Fruit fly (Drosophila melanogaster) whole organism, embryonic: Measurements from ENCODE around the gene Cdc6.

Experiments used
- Adf1 ChIP-seq: fragments of 200-800 bp; sonication (Bioruptor generic); IDR thresholded peaks from 2 replicates; pipeline ENCODE4 v1.3.6; 2022; ENCODE audit warnings: missing biosample characterization, missing genetic modification characterization
- Antp ChIP-seq: fragments of 200-800 bp; sonication (Bioruptor generic); optimal IDR thresholded peaks from 3 replicates; lab custom pipeline; 2016; ENCODE audit warnings: missing biosample characterization, missing genetic modification characterization
- B-H2 ChIP-seq: fragments of 200-800 bp; sonication (Bioruptor generic); optimal IDR thresholded peaks from 2 replicates; lab custom pipeline; 2018; ENCODE audit warnings: missing biosample characterization, mild to moderate bottlenecking, missing genetic modification characterization
- Blimp-1 ChIP-seq: fragments of 200-800 bp; sonication (Bioruptor generic); optimal IDR thresholded peaks from 3 replicates; lab custom pipeline; 2018; ENCODE audit warnings: missing biosample characterization, missing genetic modification characterization, mild to moderate bottlenecking, moderate library complexity, missing genetic modification reagents
- CG10366 ChIP-seq: fragments of 200-800 bp; sonication (Bioruptor generic); IDR thresholded peaks from 2 replicates; pipeline ENCODE4 v1.3.6; 2022; ENCODE audit warnings: missing biosample characterization, missing genetic modification characterization
- CG10431 ChIP-seq: fragments of 200-800 bp; sonication (Bioruptor generic); optimal IDR thresholded peaks from 3 replicates; lab custom pipeline; 2018; ENCODE audit warnings: missing biosample characterization, mild to moderate bottlenecking, missing genetic modification characterization
- CG10565 ChIP-seq: fragments of 200-800 bp; sonication (Bioruptor generic); optimal IDR thresholded peaks from 3 replicates; lab custom pipeline; 2016; ENCODE audit warnings: missing biosample characterization, mild to moderate bottlenecking, missing genetic modification characterization
- CG10654 ChIP-seq: fragments of 200-800 bp; sonication (Bioruptor generic); optimal IDR thresholded peaks from 2 replicates; lab custom pipeline; 2016; ENCODE audit warnings: missing biosample characterization, missing genetic modification characterization
- CG12299 ChIP-seq: fragments of 200-800 bp; sonication (Bioruptor generic); optimal IDR thresholded peaks from 2 replicates; lab custom pipeline; 2018; ENCODE audit warnings: missing biosample characterization, mild to moderate bottlenecking, missing genetic modification characterization
- CG13296 ChIP-seq: fragments of 200-800 bp; sonication (Bioruptor generic); optimal IDR thresholded peaks from 3 replicates; lab custom pipeline; 2018; ENCODE audit warnings: missing biosample characterization, mild to moderate bottlenecking, missing genetic modification characterization
- CG14441 ChIP-seq: fragments of 200-800 bp; sonication (Bioruptor generic); IDR thresholded peaks from 2 replicates; pipeline ENCODE4 v1.3.6; 2022; ENCODE audit warnings: missing biosample characterization, missing genetic modification characterization
- CG18262 ChIP-seq: fragments of 200-800 bp; optimal IDR thresholded peaks from 3 replicates; lab custom pipeline; 2019; ENCODE audit warnings: missing biosample characterization, mild to moderate bottlenecking, missing genetic modification characterization, moderate library complexity
- CG42726 ChIP-seq: fragments of 200-800 bp; sonication (Bioruptor generic); IDR thresholded peaks from 2 replicates; pipeline ENCODE4 v1.3.6; 2022; ENCODE audit warnings: missing biosample characterization, missing genetic modification characterization; ENCODE audit not compliant: partially characterized antibody
- CG6175 ChIP-seq: fragments of 200-800 bp; sonication (Bioruptor generic); IDR thresholded peaks from 3 replicates; pipeline ENCODE4 v1.3.6; 2022; ENCODE audit warnings: missing biosample characterization, missing genetic modification characterization
- CG6254 ChIP-seq: fragments of 200-800 bp; sonication (Bioruptor generic); optimal IDR thresholded peaks from 3 replicates; lab custom pipeline; 2017; ENCODE audit warnings: mild to moderate bottlenecking, missing biosample characterization, missing genetic modification reagents, missing genetic modification characterization
- CG8290 ChIP-seq, 3 experiments: fragments of 200-800 bp; sonication (Bioruptor generic); optimal IDR thresholded peaks; 2 replicates each; lab custom pipeline; 2016 to 2019; ENCODE audit warnings: missing biosample characterization in 3 of 3, missing genetic modification characterization in 3 of 3, mild to moderate bottlenecking in 2 of 3, moderate library complexity in 1 of 3
- CG8359 ChIP-seq: fragments of 200-800 bp; sonication (Bioruptor generic); optimal IDR thresholded peaks from 2 replicates; lab custom pipeline; 2017; ENCODE audit warnings: missing biosample characterization, mild to moderate bottlenecking, missing genetic modification characterization, borderline replicate concordance
- D19B ChIP-seq: fragments of 200-800 bp; sonication (Bioruptor generic); optimal IDR thresholded peaks from 2 replicates; lab custom pipeline; 2017; ENCODE audit warnings: missing biosample characterization, mild to moderate bottlenecking, missing genetic modification characterization
- Dll ChIP-seq: fragments of 200-800 bp; sonication (Bioruptor generic); IDR thresholded peaks from 4 replicates; pipeline ENCODE4 v1.3.6; 2022; ENCODE audit warnings: missing biosample characterization, missing genetic modification characterization; ENCODE audit not compliant: partially characterized antibody
- H15 ChIP-seq: fragments of 200-800 bp; sonication (Bioruptor generic); IDR thresholded peaks from 3 replicates; pipeline ENCODE4 v1.3.6; 2022; ENCODE audit warnings: missing biosample characterization, missing genetic modification characterization
- Max ChIP-seq: fragments of 200-800 bp; sonication (Bioruptor generic); optimal IDR thresholded peaks from 2 replicates; lab custom pipeline; 2016; ENCODE audit warnings: missing biosample characterization, mild to moderate bottlenecking, missing genetic modification characterization
- NC2α ChIP-seq: fragments of 200-800 bp; sonication (Bioruptor generic); optimal IDR thresholded peaks from 2 replicates; lab custom pipeline; 2016; ENCODE audit warnings: missing biosample characterization, missing genetic modification characterization
- NK7.1 ChIP-seq: fragments of 200-800 bp; sonication (Bioruptor generic); optimal IDR thresholded peaks from 3 replicates; lab custom pipeline; 2016; ENCODE audit warnings: missing biosample characterization, missing genetic modification characterization
- Sox100B ChIP-seq: fragments of 200-800 bp; sonication (Bioruptor generic); optimal IDR thresholded peaks from 3 replicates; lab custom pipeline; 2018; ENCODE audit warnings: missing biosample characterization, mild to moderate bottlenecking, missing genetic modification characterization
- TFAM ChIP-seq: fragments of 200-800 bp; sonication (Bioruptor generic); optimal IDR thresholded peaks from 2 replicates; lab custom pipeline; 2017; ENCODE audit warnings: missing biosample characterization, missing genetic modification characterization, inconsistent platforms
- Xbp1 ChIP-seq: fragments of 200-800 bp; sonication (Bioruptor generic); optimal IDR thresholded peaks from 3 replicates; lab custom pipeline; 2016; ENCODE audit warnings: missing biosample characterization, mild to moderate bottlenecking, missing genetic modification characterization
- YL-1 ChIP-seq: fragments of 200-800 bp; sonication (Bioruptor generic); optimal IDR thresholded peaks from 3 replicates; lab custom pipeline; 2017; ENCODE audit warnings: missing biosample characterization, mild to moderate bottlenecking, missing genetic modification characterization
- az2 ChIP-seq: fragments of 200-800 bp; sonication (Bioruptor generic); optimal IDR thresholded peaks from 3 replicates; lab custom pipeline; 2016; ENCODE audit warnings: missing biosample characterization, missing genetic modification characterization
- bowl ChIP-seq: fragments of 200-800 bp; sonication (Bioruptor generic); IDR thresholded peaks from 2 replicates; pipeline ENCODE4 v1.3.6; 2022; ENCODE audit warnings: missing biosample characterization, missing genetic modification characterization
- dmrt99B ChIP-seq: fragments of 200-800 bp; sonication (Bioruptor generic); optimal IDR thresholded peaks from 2 replicates; lab custom pipeline; 2018; ENCODE audit warnings: missing biosample characterization, mild to moderate bottlenecking, missing genetic modification characterization, moderate library complexity
- eve ChIP-seq, 2 experiments: fragments of >200 bp; optimal IDR thresholded peaks; 2 replicates each; lab custom pipeline; 2017; ENCODE audit warnings: missing biosample characterization in 2 of 2, missing genetic modification characterization in 2 of 2
- exex ChIP-seq: fragments of 200-800 bp; sonication (Bioruptor generic); optimal IDR thresholded peaks from 4 replicates; lab custom pipeline; 2018; ENCODE audit warnings: missing biosample characterization, mild to moderate bottlenecking, missing genetic modification characterization, moderate library complexity
- fd102C ChIP-seq: fragments of 200-800 bp; sonication (Bioruptor generic); optimal IDR thresholded peaks from 2 replicates; lab custom pipeline; 2018; ENCODE audit warnings: missing biosample characterization, mild to moderate bottlenecking, missing genetic modification characterization, moderate library complexity
- fd96Cb ChIP-seq: fragments of 200-800 bp; sonication (Bioruptor generic); optimal IDR thresholded peaks from 2 replicates; lab custom pipeline; 2018; ENCODE audit warnings: missing biosample characterization, mild to moderate bottlenecking, missing genetic modification characterization, moderate library complexity
- fru ChIP-seq: fragments of >200 bp; optimal IDR thresholded peaks from 2 replicates; lab custom pipeline; 2017
- gcm ChIP-seq: fragments of 200-800 bp; sonication (Bioruptor generic); optimal IDR thresholded peaks from 2 replicates; lab custom pipeline; 2019; ENCODE audit warnings: missing biosample characterization, mild to moderate bottlenecking, missing genetic modification characterization, moderate library complexity
- gcm2 ChIP-seq: fragments of 200-800 bp; sonication (Bioruptor generic); optimal IDR thresholded peaks from 2 replicates; lab custom pipeline; 2016; ENCODE audit warnings: missing biosample characterization, missing genetic modification characterization
- her ChIP-seq: fragments of 200-800 bp; sonication (Bioruptor generic); optimal IDR thresholded peaks from 2 replicates; lab custom pipeline; 2016; ENCODE audit warnings: missing biosample characterization, missing genetic modification characterization
- hth ChIP-seq: fragments of >200 bp; optimal IDR thresholded peaks from 2 replicates; lab custom pipeline; 2017; ENCODE audit warnings: inconsistent platforms
- ken ChIP-seq: fragments of 200-800 bp; sonication (Bioruptor generic); IDR thresholded peaks from 3 replicates; pipeline ENCODE4 v1.3.6; 2022; ENCODE audit warnings: missing biosample characterization, missing genetic modification characterization
- oc ChIP-seq: fragments of 200-800 bp; sonication (Bioruptor generic); optimal IDR thresholded peaks from 2 replicates; lab custom pipeline; 2018; ENCODE audit warnings: missing biosample characterization, mild to moderate bottlenecking, missing genetic modification characterization, moderate library complexity
- pan ChIP-seq, 4 experiments: fragments of >200 bp in 3 of 4; fragments of 200-800 bp in 1 of 4; sonication (Bioruptor generic) in 1 of 4; optimal IDR thresholded peaks in 3 of 4; IDR thresholded peaks in 1 of 4; 2 replicates each; pipeline versions ENCODE4 v1.3.6 to Lab custom; 2017 to 2022; ENCODE audit warnings: missing biosample characterization in 2 of 4, missing genetic modification characterization in 2 of 4, mixed read lengths in 1 of 4
- sens-2 ChIP-seq: fragments of 200-800 bp; sonication (Bioruptor generic); IDR thresholded peaks from 2 replicates; pipeline ENCODE4 v1.3.6; 2022; ENCODE audit warnings: missing biosample characterization, missing genetic modification characterization
- shn ChIP-seq: fragments of 200-800 bp; sonication (Bioruptor generic); optimal IDR thresholded peaks from 3 replicates; lab custom pipeline; 2016; ENCODE audit warnings: missing biosample characterization, missing genetic modification characterization
- sim ChIP-seq: fragments of 200-800 bp; sonication (Bioruptor generic); IDR thresholded peaks from 2 replicates; pipeline ENCODE4 v1.3.6; 2022; ENCODE audit warnings: missing biosample characterization, missing genetic modification characterization
- sima ChIP-seq: fragments of 200-800 bp; sonication (Bioruptor generic); optimal IDR thresholded peaks from 2 replicates; lab custom pipeline; 2016; ENCODE audit warnings: missing biosample characterization, missing genetic modification characterization
- sqz ChIP-seq: fragments of 200-800 bp; sonication (Bioruptor generic); optimal IDR thresholded peaks from 3 replicates; lab custom pipeline; 2018; ENCODE audit warnings: missing biosample characterization, mild to moderate bottlenecking, missing genetic modification characterization
- tx ChIP-seq: fragments of 200-800 bp; sonication (Bioruptor generic); optimal IDR thresholded peaks from 2 replicates; lab custom pipeline; 2016; ENCODE audit warnings: missing biosample characterization, missing genetic modification characterization
- vnd ChIP-seq: fragments of 200-800 bp; sonication (Bioruptor generic); IDR thresholded peaks from 3 replicates; pipeline ENCODE4 v1.3.6; 2022; ENCODE audit warnings: missing biosample characterization, missing genetic modification characterization; ENCODE audit not compliant: partially characterized antibody
- yki ChIP-seq: fragments of >200 bp; optimal IDR thresholded peaks from 3 replicates; lab custom pipeline; 2018

The Cdc6 gene

dm6 chr3L:8667809-8668593, 34.1 kb upstream of the Cdc6 start (continued):
- TF ChIP-seq CG6254 (peak; percentile 26), tx (GFP tag; lab: Kevin White, UChicago) (no peak), fd102C (GFP tag; lab: Kevin White, UChicago) (no peak), CG13296 (no peak), CG10366 (no peak), sqz (GFP tag; lab: Kevin White, UChicago) (no peak), Max (GFP tag; lab: Kevin White, UChicago) (no peak), CG14441 (GFP tag; lab: Robert Waterston, UW) (no peak), B-H2 (no peak), oc (tag; lab: Kevin White, UChicago) (peak; percentile 22), Xbp1 (GFP tag; lab: Kevin White, UChicago) (no peak), hth (lab: Kevin White, UChicago) (no peak), gcm2 (no peak), shn (GFP tag; lab: Kevin White, UChicago) (no peak), CG18262 (tag; lab: Kevin White, UChicago) (peak; percentile 74), fru (lab: Kevin White, UChicago) (no peak), sima (GFP tag; lab: Kevin White, UChicago) (no peak), ken (GFP tag; lab: Robert Waterston, UW) (no peak), gcm (GFP tag; lab: Kevin White, UChicago) (peak; percentile 29), Blimp-1 (GFP tag; lab: Kevin White, UChicago) (peak; percentile 64), CG10431 (GFP tag; lab: Kevin White, UChicago) (no peak), yki (no peak), NC2α (no peak), CG10565 (GFP tag; lab: Kevin White, UChicago) (no peak), fd96Cb (tag; lab: Kevin White, UChicago) (peak; percentile 15), CG42726 (GFP tag; lab: Robert Waterston, UW) (no peak), H15 (GFP tag; lab: Robert Waterston, UW) (peak; percentile 54; the same call in 1 of the 3 replicates), CG8359 (GFP tag; lab: Kevin White, UChicago) (peak; percentile 36), Dll (no peak), YL-1 (GFP tag; lab: Kevin White, UChicago) (no peak), sim (GFP tag; lab: Robert Waterston, UW) (no peak), Antp (GFP tag; lab: Kevin White, UChicago) (no peak), Adf1 (GFP tag; lab: Robert Waterston, UW) (no peak), TFAM (no peak), NK7.1 (GFP tag; lab: Kevin White, UChicago) (no peak), exex (no peak), bowl (GFP tag; lab: Robert Waterston, UW) (no peak), vnd (GFP tag; lab: Robert Waterston, UW) (no peak), pan (optimal IDR thresholded peaks at IDR 0.05; lab: Kevin White, UChicago) (no peak), pan (GFP tag; optimal IDR thresholded peaks at IDR 0.05 in 1 of 2, IDR thresholded peaks at IDR 0.05 in 1 of 2) (peak in 1 of 2 experiments; percentile 37), CG10654 (GFP tag; lab: Kevin White, UChicago) (no peak), her (GFP tag; lab: Kevin White, UChicago) (no peak), CG8290 (GFP tag; optimal IDR thresholded peaks at IDR 0.05; lab: Kevin White, UChicago) (no peak), CG8290 (tag; optimal IDR thresholded peaks at IDR 0.05; lab: Kevin White, UChicago) (no peak), CG6175 (no peak), az2 (peak; percentile 49), D19B (GFP tag; lab: Kevin White, UChicago) (no peak), eve (GFP tag; optimal IDR thresholded peaks at IDR 0.05; lab: Kevin White, UChicago) (no peak), dmrt99B (tag; lab: Kevin White, UChicago) (peak; percentile 61), sens-2 (no peak), CG12299 (tag; lab: Kevin White, UChicago) (no peak), Sox100B (GFP tag; lab: Kevin White, UChicago) (peak; percentile 43)
